Fruit fly (Drosophila melanogaster) whole organism, embryonic: ENCODE data around the gene CG5973.

Source experiments
- Ada2b ChIP-seq: fragments of 200-800 bp; sonication (Bioruptor generic); IDR thresholded peaks from 2 replicates; pipeline ENCODE4 v1.3.6; 2022; ENCODE audit warnings: missing biosample characterization, missing genetic modification characterization
- CG10543 ChIP-seq: fragments of 200-800 bp; sonication (Bioruptor generic); optimal IDR thresholded peaks from 3 replicates; lab custom pipeline; 2017; ENCODE audit warnings: missing biosample characterization, mild to moderate bottlenecking, missing genetic modification characterization, moderate library complexity
- CG10959 ChIP-seq: fragments of 200-800 bp; sonication (Bioruptor generic); IDR thresholded peaks from 2 replicates; pipeline ENCODE4 v1.3.6; 2022; ENCODE audit warnings: missing biosample characterization, missing genetic modification characterization
- CG11247 ChIP-seq: fragments of 200-800 bp; sonication (Bioruptor generic); IDR thresholded peaks from 2 replicates; pipeline ENCODE4 v1.3.6; 2022; ENCODE audit warnings: missing biosample characterization, missing genetic modification characterization
- CG12071 ChIP-seq: fragments of 200-800 bp; sonication (Bioruptor generic); optimal IDR thresholded peaks from 3 replicates; lab custom pipeline; 2018; ENCODE audit warnings: missing biosample characterization, mild to moderate bottlenecking, missing genetic modification characterization
- CG12942 ChIP-seq: fragments of 200-800 bp; sonication (Bioruptor generic); optimal IDR thresholded peaks from 3 replicates; lab custom pipeline; 2016; ENCODE audit warnings: missing biosample characterization, missing genetic modification characterization
- CG15073 ChIP-seq: fragments of 200-800 bp; sonication (Bioruptor generic); optimal IDR thresholded peaks from 2 replicates; lab custom pipeline; 2016; ENCODE audit warnings: missing biosample characterization, missing genetic modification characterization
- CG15514 ChIP-seq: fragments of 200-800 bp; sonication (Bioruptor generic); optimal IDR thresholded peaks from 3 replicates; lab custom pipeline; 2017; ENCODE audit warnings: missing biosample characterization, missing genetic modification characterization, mild to moderate bottlenecking, moderate library complexity, missing genetic modification reagents
- CG17612 ChIP-seq: fragments of 200-800 bp; sonication (Bioruptor generic); IDR thresholded peaks from 2 replicates; pipeline ENCODE4 v1.3.6; 2022; ENCODE audit warnings: missing biosample characterization, missing genetic modification characterization
- CG18619 ChIP-seq: fragments of 200-800 bp; sonication (Bioruptor generic); optimal IDR thresholded peaks from 3 replicates; lab custom pipeline; 2017; ENCODE audit warnings: missing biosample characterization, mild to moderate bottlenecking, missing genetic modification characterization
- CG2199 ChIP-seq: fragments of 200-800 bp; sonication (Bioruptor generic); IDR thresholded peaks from 3 replicates; pipeline ENCODE4 v1.3.6; 2022; ENCODE audit warnings: missing biosample characterization, missing genetic modification characterization
- CG2889 ChIP-seq: fragments of 200-800 bp; sonication (Bioruptor generic); IDR thresholded peaks from 3 replicates; pipeline ENCODE4 v1.3.6; 2022; ENCODE audit warnings: missing biosample characterization, missing genetic modification characterization
- CG30431 ChIP-seq: fragments of 200-800 bp; sonication (Bioruptor generic); optimal IDR thresholded peaks from 2 replicates; lab custom pipeline; 2017; ENCODE audit warnings: missing biosample characterization, missing genetic modification characterization
- CG34422 ChIP-seq: fragments of 200-800 bp; sonication (Bioruptor generic); IDR thresholded peaks from 3 replicates; pipeline ENCODE4 v1.3.6; 2022; ENCODE audit warnings: missing biosample characterization, missing genetic modification characterization
- CG3995 ChIP-seq: fragments of 200-800 bp; sonication (Bioruptor generic); optimal IDR thresholded peaks from 3 replicates; lab custom pipeline; 2016; ENCODE audit warnings: missing biosample characterization, missing genetic modification characterization
- CG4424 ChIP-seq: fragments of 200-800 bp; sonication (Bioruptor generic); optimal IDR thresholded peaks from 3 replicates; lab custom pipeline; 2016; ENCODE audit warnings: missing biosample characterization, missing genetic modification characterization
- CG4707 ChIP-seq: fragments of 200-800 bp; sonication (Bioruptor generic); optimal IDR thresholded peaks from 2 replicates; lab custom pipeline; 2018; ENCODE audit warnings: missing biosample characterization, mild to moderate bottlenecking, missing genetic modification characterization, moderate library complexity
- CG5245 ChIP-seq: fragments of 200-800 bp; sonication (Bioruptor generic); optimal IDR thresholded peaks from 3 replicates; lab custom pipeline; 2016; ENCODE audit warnings: missing biosample characterization, missing genetic modification characterization
- CG7928 ChIP-seq: fragments of 200-800 bp; sonication (Bioruptor generic); optimal IDR thresholded peaks from 2 replicates; lab custom pipeline; 2017; ENCODE audit warnings: missing biosample characterization, mild to moderate bottlenecking, missing genetic modification characterization
- CG7963 ChIP-seq: fragments of 200-800 bp; sonication (Bioruptor generic); IDR thresholded peaks from 3 replicates; pipeline ENCODE4 v1.3.6; 2022; ENCODE audit warnings: missing biosample characterization, missing genetic modification characterization; ENCODE audit not compliant: partially characterized antibody
- CG9437 ChIP-seq: fragments of 200-800 bp; sonication (Bioruptor generic); optimal IDR thresholded peaks from 2 replicates; lab custom pipeline; 2018; ENCODE audit warnings: missing biosample characterization, mild to moderate bottlenecking, missing genetic modification characterization
- CG9727 ChIP-seq: fragments of 200-800 bp; sonication (Bioruptor generic); optimal IDR thresholded peaks from 3 replicates; lab custom pipeline; 2017; ENCODE audit warnings: missing biosample characterization, mild to moderate bottlenecking, missing genetic modification characterization
- CHES-1-like ChIP-seq: fragments of 200-800 bp; sonication (Bioruptor generic); optimal IDR thresholded peaks from 2 replicates; lab custom pipeline; 2016; ENCODE audit warnings: missing biosample characterization, missing genetic modification characterization
- Dfd ChIP-seq, 2 experiments: fragments of >200 bp; optimal IDR thresholded peaks; 2 replicates each; lab custom pipeline; 2017; ENCODE audit warnings: missing biosample characterization in 2 of 2, missing genetic modification characterization in 2 of 2
- HLH3B ChIP-seq: fragments of 200-800 bp; sonication (Bioruptor generic); IDR thresholded peaks from 2 replicates; pipeline ENCODE4 v1.3.6; 2022; ENCODE audit warnings: missing biosample characterization, missing genetic modification characterization
- Lim3 ChIP-seq: fragments of 200-800 bp; sonication (Bioruptor generic); IDR thresholded peaks from 2 replicates; pipeline ENCODE4 v1.3.6; 2022; ENCODE audit warnings: missing biosample characterization, missing genetic modification characterization
- Lpt ChIP-seq: fragments of >200 bp; optimal IDR thresholded peaks from 2 replicates; lab custom pipeline; 2018; ENCODE audit warnings: missing biosample characterization, missing genetic modification characterization
- Side ChIP-seq: fragments of 200-800 bp; sonication (Bioruptor generic); optimal IDR thresholded peaks from 2 replicates; lab custom pipeline; 2016; ENCODE audit warnings: missing biosample characterization, missing genetic modification characterization
- Sin3A ChIP-seq: fragments of >200 bp; optimal IDR thresholded peaks from 2 replicates; lab custom pipeline; 2018
- bab2 ChIP-seq: fragments of 200-800 bp; sonication (Bioruptor generic); optimal IDR thresholded peaks from 2 replicates; lab custom pipeline; 2016; ENCODE audit warnings: missing biosample characterization, missing genetic modification characterization
- bigmax ChIP-seq: fragments of 200-800 bp; sonication (Bioruptor generic); optimal IDR thresholded peaks from 2 replicates; lab custom pipeline; 2018; ENCODE audit warnings: missing biosample characterization, mild to moderate bottlenecking, missing genetic modification characterization
- chm ChIP-seq: fragments of 200-800 bp; sonication (Bioruptor generic); IDR thresholded peaks from 2 replicates; pipeline ENCODE4 v1.3.6; 2022; ENCODE audit warnings: missing biosample characterization, missing genetic modification characterization
- chn ChIP-seq: fragments of 200-800 bp; sonication (Bioruptor generic); optimal IDR thresholded peaks from 2 replicates; lab custom pipeline; 2016; ENCODE audit warnings: missing biosample characterization, missing genetic modification characterization
- crol ChIP-seq: fragments of 200-800 bp; sonication (Bioruptor generic); IDR thresholded peaks from 2 replicates; pipeline ENCODE4 v1.3.6; 2022; ENCODE audit warnings: missing biosample characterization, missing genetic modification characterization
- en ChIP-seq: fragments of 200-800 bp; sonication (Bioruptor generic); optimal IDR thresholded peaks from 2 replicates; lab custom pipeline; 2016; ENCODE audit warnings: missing biosample characterization, missing genetic modification characterization
- eve ChIP-seq, 2 experiments: fragments of >200 bp; optimal IDR thresholded peaks; 2 replicates each; lab custom pipeline; 2017; ENCODE audit warnings: missing biosample characterization in 2 of 2, missing genetic modification characterization in 2 of 2
- eyg ChIP-seq: fragments of 200-800 bp; sonication (Bioruptor generic); optimal IDR thresholded peaks from 3 replicates; lab custom pipeline; 2016; ENCODE audit warnings: missing biosample characterization, missing genetic modification characterization
- fu2 ChIP-seq: fragments of 200-800 bp; sonication (Bioruptor generic); optimal IDR thresholded peaks from 2 replicates; lab custom pipeline; 2016; ENCODE audit warnings: missing biosample characterization, missing genetic modification characterization
- gce ChIP-seq: fragments of 200-800 bp; sonication (Bioruptor generic); IDR thresholded peaks from 3 replicates; pipeline ENCODE4 v1.3.6; 2022; ENCODE audit warnings: missing biosample characterization, missing genetic modification characterization
- hbn ChIP-seq: fragments of 200-800 bp; sonication (Bioruptor generic); IDR thresholded peaks from 2 replicates; pipeline ENCODE4 v1.3.6; 2022; ENCODE audit warnings: missing biosample characterization, missing genetic modification characterization; ENCODE audit not compliant: partially characterized antibody
- nerfin-1 ChIP-seq: fragments of 200-800 bp; sonication (Bioruptor generic); optimal IDR thresholded peaks from 3 replicates; lab custom pipeline; 2019; ENCODE audit warnings: missing biosample characterization, mild to moderate bottlenecking, missing genetic modification characterization, moderate library complexity
- pb ChIP-seq: fragments of 200-800 bp; sonication (Bioruptor generic); optimal IDR thresholded peaks from 3 replicates; lab custom pipeline; 2016; ENCODE audit warnings: missing biosample characterization, missing genetic modification characterization
- psq ChIP-seq: fragments of 200-800 bp; sonication (Bioruptor generic); optimal IDR thresholded peaks from 2 replicates; lab custom pipeline; 2017; ENCODE audit warnings: missing biosample characterization, missing genetic modification characterization
- sd ChIP-seq: fragments of 200-800 bp; sonication (Bioruptor generic); optimal IDR thresholded peaks from 3 replicates; lab custom pipeline; 2018; ENCODE audit warnings: missing biosample characterization, mild to moderate bottlenecking, missing genetic modification characterization, moderate library complexity
- sr ChIP-seq: fragments of 200-800 bp; sonication (Bioruptor generic); IDR thresholded peaks from 3 replicates; pipeline ENCODE4 v1.3.6; 2022; ENCODE audit warnings: missing biosample characterization, missing genetic modification characterization
- stc ChIP-seq: fragments of 200-800 bp; sonication (Bioruptor generic); IDR thresholded peaks from 2 replicates; pipeline ENCODE4 v1.3.6; 2022; ENCODE audit warnings: missing biosample characterization, missing genetic modification characterization
- stwl ChIP-seq: fragments of 200-800 bp; sonication (Bioruptor generic); optimal IDR thresholded peaks from 3 replicates; lab custom pipeline; 2018; ENCODE audit warnings: missing biosample characterization, mild to moderate bottlenecking, missing genetic modification characterization, moderate library complexity
- tin ChIP-seq: fragments of 200-800 bp; sonication (Bioruptor generic); optimal IDR thresholded peaks from 3 replicates; lab custom pipeline; 2016; ENCODE audit warnings: missing biosample characterization, missing genetic modification characterization
- unc-4 ChIP-seq: fragments of 200-800 bp; sonication (Bioruptor generic); IDR thresholded peaks from 2 replicates; pipeline ENCODE4 v1.3.6; 2022; ENCODE audit warnings: missing biosample characterization, missing genetic modification characterization; ENCODE audit not compliant: partially characterized antibody
- zen2 ChIP-seq: fragments of 200-800 bp; sonication (Bioruptor generic); IDR thresholded peaks from 3 replicates; pipeline ENCODE4 v1.3.6; 2022; ENCODE audit warnings: missing biosample characterization, missing genetic modification characterization; ENCODE audit not compliant: partially characterized antibody
- zfh2 ChIP-seq: fragments of 200-800 bp; sonication (Bioruptor generic); optimal IDR thresholded peaks from 2 replicates; lab custom pipeline; 2016; ENCODE audit warnings: missing biosample characterization, missing genetic modification characterization

CG5973 gene

DNA sequence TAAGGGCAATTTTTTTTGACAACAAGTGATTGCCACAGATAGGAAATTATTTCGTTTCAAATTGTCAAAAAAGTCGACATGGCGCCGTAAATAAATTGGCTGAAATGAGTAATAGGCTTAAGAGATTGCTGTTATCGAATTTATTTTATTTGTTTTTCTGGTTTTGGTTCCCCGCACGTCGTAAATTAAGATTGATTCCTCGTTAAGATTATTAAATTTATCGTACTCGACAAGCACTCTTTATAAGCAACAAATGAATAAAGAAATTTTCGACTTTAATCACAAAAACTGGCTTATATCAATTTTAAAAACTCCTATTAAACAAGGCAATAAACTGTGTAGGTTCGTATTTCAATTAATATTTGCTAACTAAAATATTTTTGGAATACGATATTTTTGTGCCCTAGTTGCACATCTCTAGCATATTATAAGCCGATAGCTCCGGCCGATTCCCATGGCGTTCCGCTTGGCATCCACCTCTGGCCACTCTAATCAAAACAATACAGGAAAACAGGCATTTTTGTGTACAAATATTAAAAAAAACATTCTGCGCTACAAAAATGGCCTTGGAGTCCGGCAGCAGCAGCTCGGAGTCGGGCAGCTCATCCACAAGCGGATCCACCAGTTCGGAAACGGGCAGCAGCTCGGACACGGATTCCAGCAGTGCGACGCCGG, 25.2 kb upstream of the CG5973 start, which contains the start of gene chm (continued):
- TF ChIP-seq CG7928 (no peak), CG15514 (GFP tag; lab: Kevin White, UChicago) (peak; percentile 46), Ada2b (GFP tag; lab: Robert Waterston, UW) (no peak), CG34422 (GFP tag; lab: Robert Waterston, UW) (peak; percentile 50; the same call in 1 of the 3 replicates), tin (peak; percentile 38), HLH3B (GFP tag; lab: Robert Waterston, UW) (0 out of 2 replicates have a peak, but pooled peaks have one; percentile 4), chm (GFP tag; lab: Robert Waterston, UW) (peak; percentile 76; the same call in 1 of the 2 replicates), CHES-1-like (GFP tag; lab: Kevin White, UChicago) (peak; percentile 88), gce (GFP tag; lab: Robert Waterston, UW) (no peak), CG7963 (GFP tag; lab: Robert Waterston, UW) (peak; percentile 83), bab2 (GFP tag; lab: Kevin White, UChicago) (peak; percentile 10), CG10543 (GFP tag; lab: Kevin White, UChicago) (peak; percentile 0), zen2 (GFP tag; lab: Robert Waterston, UW) (peak; percentile 85), CG11247 (GFP tag; lab: Robert Waterston, UW) (0 out of 2 replicates have a peak, but pooled peaks have one; percentile 41), bigmax (GFP tag; lab: Kevin White, UChicago) (no peak), Lpt (no peak), Dfd (GFP tag; optimal IDR thresholded peaks at IDR 0.05; lab: Kevin White, UChicago) (no peak), CG5245 (GFP tag; lab: Kevin White, UChicago) (no peak), psq (GFP tag; lab: Kevin White, UChicago) (no peak), chn (GFP tag; lab: Kevin White, UChicago) (no peak), CG2889 (GFP tag; lab: Robert Waterston, UW) (0 out of 3 replicates have a peak, but pooled peaks have one; percentile 11), pb (GFP tag; lab: Kevin White, UChicago) (no peak), eve (GFP tag; optimal IDR thresholded peaks at IDR 0.05; lab: Kevin White, UChicago) (no peak), Sin3A (peak; percentile 49), CG3995 (GFP tag; lab: Kevin White, UChicago) (peak; percentile 40), sr (GFP tag; lab: Robert Waterston, UW) (no peak), CG12942 (no peak), en (GFP tag; lab: Kevin White, UChicago) (no peak), stc (GFP tag; lab: Robert Waterston, UW) (no peak), CG4424 (GFP tag; lab: Kevin White, UChicago) (peak; percentile 26), nerfin-1 (tag; lab: Kevin White, UChicago) (peak; percentile 66), CG4707 (GFP tag; lab: Kevin White, UChicago) (no peak), hbn (GFP tag; lab: Robert Waterston, UW) (peak; percentile 89), CG30431 (GFP tag; lab: Kevin White, UChicago) (no peak), sd (tag; lab: Kevin White, UChicago) (peak; percentile 66), Lim3 (no peak), CG17612 (GFP tag; lab: Robert Waterston, UW) (no peak), fu2 (GFP tag; lab: Kevin White, UChicago) (peak; percentile 4), CG15073 (no peak), CG9437 (GFP tag; lab: Kevin White, UChicago) (no peak), CG12071 (GFP tag; lab: Kevin White, UChicago) (no peak), eyg (GFP tag; lab: Kevin White, UChicago) (no peak), stwl (peak; percentile 88), CG10959 (GFP tag; lab: Robert Waterston, UW) (no peak), zfh2 (GFP tag; lab: Kevin White, UChicago) (peak; percentile 59), CG2199 (GFP tag; lab: Robert Waterston, UW) (no peak), Side (GFP tag; lab: Kevin White, UChicago) (peak; percentile 11), unc-4 (GFP tag; lab: Robert Waterston, UW) (peak; percentile 91), CG9727 (GFP tag; lab: Kevin White, UChicago) (no peak), CG18619 (GFP tag; lab: Kevin White, UChicago) (no peak), crol (GFP tag; lab: Robert Waterston, UW) (no peak)
